Worm (Caenorhabditis elegans): ENCODE results near the gene srw-122.
"Not testable (repeated sequence)": the region's sequence is repeated elsewhere in the genome, so short reads cannot be mapped to it uniquely, and the experiment has no call there.

Gene srw-122

ce11 chrV:2983351-2983750 lies 31.3 kb upstream of the srw-122 start, which contains the start of gene srw-117:
srw-117 (minus strand) TSS chrV:2983451.
- no peak for TF ChIP-seq hlh-12 (tag; optimal IDR thresholded peaks at IDR 0.05)
- no peak for TF ChIP-seq tlf-1 (GFP tag; optimal IDR thresholded peaks at IDR 0.05)
- no peak for TF ChIP-seq bed-1 (GFP tag; IDR thresholded peaks at IDR 0.05)
- no peak for TF ChIP-seq attf-6 (GFP tag; IDR thresholded peaks at IDR 0.05)
- no peak for TF ChIP-seq cebp-2 (GFP tag; IDR thresholded peaks at IDR 0.05)
- TF ChIP-seq cebp-1 (GFP tag; IDR thresholded peaks at IDR 0.05), result no peak
- no peak for TF ChIP-seq cebp-1 (tag; optimal IDR thresholded peaks at IDR 0.05)
- TF ChIP-seq F52B5.7 (tag; optimal IDR thresholded peaks at IDR 0.05), result no peak
- TF ChIP-seq madf-6 (GFP tag; IDR thresholded peaks at IDR 0.05), result no peak
- no peak for TF ChIP-seq F57A8.1 (GFP tag; optimal IDR thresholded peaks at IDR 0.05)

ce11 chrV:2979978-2980377 lies 28.0 kb upstream of the srw-122 start, which contains the start of gene srw-118:
srw-118 (minus strand) TSS chrV:2980078.
- no peak for TF ChIP-seq T07F8.4 (tag; optimal IDR thresholded peaks at IDR 0.05)
- TF ChIP-seq attf-3 (GFP tag; conservative IDR thresholded peaks at IDR 0.05), result no peak
- TF ChIP-seq ztf-3 (GFP tag; optimal IDR thresholded peaks at IDR 0.05), result no peak
- no peak for TF ChIP-seq T26A5.8 (tag; optimal IDR thresholded peaks at IDR 0.05)
- no peak for TF ChIP-seq athp-1 (tag; optimal IDR thresholded peaks at IDR 0.05)
- TF ChIP-seq dpl-1 (GFP tag; optimal IDR thresholded peaks at IDR 0.05), result no peak
- no peak for TF ChIP-seq lag-1 (GFP tag; IDR thresholded peaks at IDR 0.05)
- TF ChIP-seq ztf-22 (GFP tag; optimal IDR thresholded peaks at IDR 0.05), result no peak
- no peak for TF ChIP-seq nfya-1 (tag; optimal IDR thresholded peaks at IDR 0.05; ENCODE audit: borderline replicate concordance, insufficient read depth)
- TF ChIP-seq egl-18 (GFP tag; IDR thresholded peaks at IDR 0.05), result no peak
- TF ChIP-seq egrh-3 (GFP tag; IDR thresholded peaks at IDR 0.05), result no peak
- TF ChIP-seq Y67H2A.10 (GFP tag; conservative IDR thresholded peaks at IDR 0.05), result no peak

- TF ChIP-seq ceh-100 (GFP tag; IDR thresholded peaks at IDR 0.05) (no peak), F37B4.10 (GFP tag; IDR thresholded peaks at IDR 0.05) (no peak), rcor-1 (GFP tag; IDR thresholded peaks at IDR 0.05) (no peak), C06A6.2 (GFP tag; conservative IDR thresholded peaks at IDR 0.05) (no peak), F55B11.4 (tag; optimal IDR thresholded peaks at IDR 0.05; ENCODE audit: borderline replicate concordance, insufficient read depth) (no peak), B0035.1 (tag; optimal IDR thresholded peaks at IDR 0.05) (no peak), Y53G8AR.9 (GFP tag; conservative IDR thresholded peaks at IDR 0.05) (no peak), gei-17 (GFP tag; optimal IDR thresholded peaks at IDR 0.05) (no peak), ztf-25 (GFP tag; IDR thresholded peaks at IDR 0.05) (no peak), lir-1 (GFP tag; conservative IDR thresholded peaks at IDR 0.05) (no peak)
Observed at ce11 chrV:2976287-2976686, 24.3 kb upstream of the srw-122 start, which contains the start of gene srw-124. srw-124 (plus strand) TSS chrV:2976587.

- TF ChIP-seq Y95B8A.8 (GFP tag; IDR thresholded peaks at IDR 0.05); lin-54 (GFP tag; optimal IDR thresholded peaks at IDR 0.05); nhr-27 (tag; optimal IDR thresholded peaks at IDR 0.05): not testable (repeated sequence)
Observed at ce11 chrV:2975285-2975684, 23.3 kb upstream of the srw-122 start, which contains the start of gene srw-123. srw-123 (minus strand) TSS chrV:2975385.
